Worm (Caenorhabditis elegans): ENCODE results near the gene drl-1.

ce11 chrIV:309526-309925, 15.3 kb upstream of the drl-1 start:
- TF ChIP-seq unc-62 (GFP tag; optimal IDR thresholded peaks at IDR 0.05): no peak
- TF ChIP-seq ama-1 (optimal IDR thresholded peaks at IDR 0.05): no peak
- no peak for TF ChIP-seq ama-1 (GFP tag; optimal IDR thresholded peaks at IDR 0.05)
- TF ChIP-seq ztf-6 (GFP tag; IDR thresholded peaks at IDR 0.05): no peak
- no peak for TF ChIP-seq ceh-100 (GFP tag; IDR thresholded peaks at IDR 0.05)
- no peak for TF ChIP-seq Y67H2A.10 (GFP tag; conservative IDR thresholded peaks at IDR 0.05)
- no peak for TF ChIP-seq tbp1 (GFP tag; optimal IDR thresholded peaks at IDR 0.05)
- no peak for TF ChIP-seq nfya-2 (GFP tag; IDR thresholded peaks at IDR 0.05)
- TF ChIP-seq dpl-1 (GFP tag; optimal IDR thresholded peaks at IDR 0.05): no peak
- TF ChIP-seq ekl-4 (GFP tag; IDR thresholded peaks at IDR 0.05): no peak

All from whole organism, young adult.